ENCODE assay signal across 4 fruit fly cellular contexts in the genomic region with DNA sequence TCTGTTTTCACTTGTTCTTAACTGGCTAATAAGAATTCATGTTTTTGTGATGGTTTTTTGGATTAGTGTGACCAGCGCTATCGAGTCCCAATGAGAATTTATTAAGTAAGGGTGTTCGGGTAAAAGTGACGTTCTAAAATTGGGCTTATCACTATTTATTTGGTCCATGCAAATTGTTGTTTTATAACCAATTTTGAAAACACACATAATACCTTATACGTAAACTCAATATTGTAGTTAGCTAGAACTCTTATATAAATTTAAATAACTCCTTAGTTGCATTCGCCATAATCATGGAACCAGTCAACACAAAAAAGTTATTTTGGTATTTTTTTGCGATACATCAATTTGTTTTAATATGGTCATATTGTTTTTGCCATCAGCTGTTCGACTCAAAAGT.
TF ChIP-seq lines count a peak whose summit lies in the region.

A gene (minus strand): TSS at position 69 of the 400 bp plus-strand sequence.
A gene (plus strand): TSS at position 364 of the 400 bp plus-strand sequence.

TF ChIP-seq in whole organism, adult, 20 proteins besides CTCF, POLR2A, EP300 and RAD21 (continued from another document):
- TF ChIP-seq Clk (GFP tag; optimal IDR thresholded peaks at IDR 0.05; lab: Kevin White, UChicago) = no peak
- TF ChIP-seq CG33017 (tag; optimal IDR thresholded peaks at IDR 0.05; lab: Kevin White, UChicago) = peak; percentile 17
- TF ChIP-seq CG14711 (tag; optimal IDR thresholded peaks at IDR 0.05; lab: Kevin White, UChicago) = peak; percentile 53

TF ChIP-seq in whole organism, embryonic, 481 proteins besides CTCF, POLR2A, EP300 and RAD21 (continued from another document and continues in another):
- TF ChIP-seq CG30431 (GFP tag; optimal IDR thresholded peaks at IDR 0.05; lab: Kevin White, UChicago) (peak; percentile 50), CG12236 (GFP tag; optimal IDR thresholded peaks at IDR 0.05; lab: Kevin White, UChicago) (peak; percentile 21), CG7928 (GFP tag; optimal IDR thresholded peaks at IDR 0.05; lab: Kevin White, UChicago) (no peak), CG18476 (GFP tag; optimal IDR thresholded peaks at IDR 0.05; lab: Kevin White, UChicago) (peak; percentile 58), sisA (GFP tag; IDR thresholded peaks at IDR 0.05; lab: Robert Waterston, UW) (peak; percentile 76), CG2889 (GFP tag; IDR thresholded peaks at IDR 0.05; lab: Robert Waterston, UW) (no peak), CG13123 (GFP tag; optimal IDR thresholded peaks at IDR 0.05; lab: Kevin White, UChicago) (no peak), zen (tag; optimal IDR thresholded peaks at IDR 0.05; lab: Kevin White, UChicago) (peak; percentile 78), CG8089 (GFP tag; optimal IDR thresholded peaks at IDR 0.05; lab: Kevin White, UChicago) (peak; percentile 45), Hsf (GFP tag; optimal IDR thresholded peaks at IDR 0.05; lab: Kevin White, UChicago) (peak; percentile 85), CG31441 (GFP tag; IDR thresholded peaks at IDR 0.05; lab: Robert Waterston, UW) (peak; percentile 78), CG5953 (GFP tag; IDR thresholded peaks at IDR 0.05; lab: Robert Waterston, UW) (0 out of 2 replicates have a peak, but pooled peaks have one; percentile 52), Ada2b (GFP tag; IDR thresholded peaks at IDR 0.05; lab: Robert Waterston, UW) (peak; percentile 62), dmrt11E (tag; optimal IDR thresholded peaks at IDR 0.05; lab: Kevin White, UChicago) (peak; percentile 84), HmgD (GFP tag; optimal IDR thresholded peaks at IDR 0.05; lab: Kevin White, UChicago) (no peak), Nf-YA (GFP tag; IDR thresholded peaks at IDR 0.05; lab: Robert Waterston, UW) (no peak), Spps (tag; optimal IDR thresholded peaks at IDR 0.05; lab: Kevin White, UChicago) (peak; percentile 53), CG34376 (GFP tag; optimal IDR thresholded peaks at IDR 0.05; lab: Kevin White, UChicago) (no peak), CG6254 (GFP tag; optimal IDR thresholded peaks at IDR 0.05; lab: Kevin White, UChicago) (no peak), kni (GFP tag; optimal IDR thresholded peaks at IDR 0.05; lab: Kevin White, UChicago) (no peak), sna (GFP tag; IDR thresholded peaks at IDR 0.05; lab: Robert Waterston, UW; ENCODE audit: partially characterized antibody) (no peak), CG14050 (GFP tag; IDR thresholded peaks at IDR 0.05; lab: Robert Waterston, UW) (peak; percentile 47; the same call in 1 of the 3 replicates), eyg (GFP tag; optimal IDR thresholded peaks at IDR 0.05; lab: Kevin White, UChicago) (peak; percentile 43), Rfx (GFP tag; IDR thresholded peaks at IDR 0.05; lab: Robert Waterston, UW) (peak; percentile 80), Oaz (GFP tag; IDR thresholded peaks at IDR 0.05; lab: Robert Waterston, UW) (0 out of 2 replicates have a peak, but pooled peaks have one; percentile 27), CG11696 (GFP tag; IDR thresholded peaks at IDR 0.05; lab: Robert Waterston, UW) (no peak), Oli (tag; optimal IDR thresholded peaks at IDR 0.05; lab: Kevin White, UChicago) (peak; percentile 69), da (GFP tag; optimal IDR thresholded peaks at IDR 0.05; lab: Kevin White, UChicago) (no peak), Pdp1 (GFP tag; optimal IDR thresholded peaks at IDR 0.05; lab: Kevin White, UChicago) (peak in 1 of 2 experiments; percentile 68), rib (GFP tag; IDR thresholded peaks at IDR 0.05; lab: Robert Waterston, UW) (no peak), Abd-B (GFP tag; optimal IDR thresholded peaks at IDR 0.05; lab: Kevin White, UChicago) (peak; percentile 85), kay (GFP tag; optimal IDR thresholded peaks at IDR 0.05; lab: Kevin White, UChicago) (peak; percentile 49), CG10147 (GFP tag; optimal IDR thresholded peaks at IDR 0.05; lab: Kevin White, UChicago) (no peak), Hey (tag; optimal IDR thresholded peaks at IDR 0.05; lab: Kevin White, UChicago) (no peak), CG8388 (GFP tag; optimal IDR thresholded peaks at IDR 0.05; lab: Kevin White, UChicago) (peak; percentile 71), mam (GFP tag; optimal IDR thresholded peaks at IDR 0.05; lab: Kevin White, UChicago) (peak; percentile 77), lmd (GFP tag; IDR thresholded peaks at IDR 0.05; lab: Robert Waterston, UW) (peak; percentile 74), CG12071 (GFP tag; optimal IDR thresholded peaks at IDR 0.05; lab: Kevin White, UChicago) (no peak), CoRest (tag; optimal IDR thresholded peaks at IDR 0.05; lab: Kevin White, UChicago) (peak; percentile 87), ftz-f1 (GFP tag; optimal IDR thresholded peaks at IDR 0.05; lab: Kevin White, UChicago) (no peak), fd96Cb (tag; optimal IDR thresholded peaks at IDR 0.05; lab: Kevin White, UChicago) (peak; percentile 66)

TF ChIP-seq in whole organism, prepupa, 60 proteins besides CTCF, POLR2A, EP300 and RAD21 (continued from another document):
- TF ChIP-seq CG11902 (GFP tag; optimal IDR thresholded peaks at IDR 0.05; lab: Kevin White, UChicago) (peak; percentile 76), CG3032 (tag; optimal IDR thresholded peaks at IDR 0.05; lab: Kevin White, UChicago) (no peak), CG7368 (GFP tag; optimal IDR thresholded peaks at IDR 0.05; lab: Kevin White, UChicago) (peak; percentile 16), Blimp-1 (GFP tag; optimal IDR thresholded peaks at IDR 0.05; lab: Kevin White, UChicago) (peak; percentile 33), dac (GFP tag; optimal IDR thresholded peaks at IDR 0.05; lab: Kevin White, UChicago) (no peak), CG10631 (GFP tag; optimal IDR thresholded peaks at IDR 0.05; lab: Kevin White, UChicago) (peak; percentile 75), CG11762 (GFP tag; optimal IDR thresholded peaks at IDR 0.05; lab: Kevin White, UChicago; ENCODE audit: insufficient read depth) (peak; percentile 56), net (GFP tag; optimal IDR thresholded peaks at IDR 0.05; lab: Kevin White, UChicago) (no peak), Hr39 (GFP tag; optimal IDR thresholded peaks at IDR 0.05; lab: Kevin White, UChicago) (peak; percentile 86), CG4318 (GFP tag; optimal IDR thresholded peaks at IDR 0.05; lab: Kevin White, UChicago) (peak; percentile 57), Sox14 (GFP tag; optimal IDR thresholded peaks at IDR 0.05; lab: Kevin White, UChicago) (peak; percentile 78), CG6792 (GFP tag; optimal IDR thresholded peaks at IDR 0.05; lab: Kevin White, UChicago) (peak; percentile 58), Lpt (GFP tag; optimal IDR thresholded peaks at IDR 0.05; lab: Kevin White, UChicago) (peak; percentile 36), Sox15 (GFP tag; optimal IDR thresholded peaks at IDR 0.05; lab: Kevin White, UChicago) (peak; percentile 76), Ets21C (GFP tag; optimal IDR thresholded peaks at IDR 0.05; lab: Kevin White, UChicago) (peak; percentile 77), cyc (GFP tag; optimal IDR thresholded peaks at IDR 0.05; lab: Kevin White, UChicago) (peak; percentile 78), CG15336 (GFP tag; IDR thresholded peaks at IDR 0.05; lab: Robert Waterston, UW) (0 out of 2 replicates have a peak, but pooled peaks have one; percentile 18), CG31627 (GFP tag; optimal IDR thresholded peaks at IDR 0.05; lab: Kevin White, UChicago) (peak; percentile 87), CG1621 (tag; optimal IDR thresholded peaks at IDR 0.05; lab: Kevin White, UChicago) (peak; percentile 27), acj6 (GFP tag; optimal IDR thresholded peaks at IDR 0.05; lab: Kevin White, UChicago) (peak; percentile 74), CG8119 (GFP tag; IDR thresholded peaks at IDR 0.05; lab: Robert Waterston, UW) (no peak; the same call in 2 of the 3 replicates)

TF ChIP-seq in whole organism, pupa, 21 proteins besides CTCF, POLR2A, EP300 and RAD21 (continued from another document):
- TF ChIP-seq CG10348 (GFP tag; IDR thresholded peaks at IDR 0.05; lab: Robert Waterston, UW) (no peak), D1 (tag; optimal IDR thresholded peaks at IDR 0.05; lab: Kevin White, UChicago) (no peak)
